Worm (Caenorhabditis elegans) whole organism, L4/young adult: ENCODE data around the gene irld-62.

Experiments
- W03F9.2 ChIP-seq: fragments of 150-350 bp; optimal IDR thresholded peaks from 2 replicates; lab custom pipeline; 2014; ENCODE audit warnings: missing biosample characterization, missing genetic modification characterization
- dao-5 ChIP-seq: sonication (generic microtip); optimal IDR thresholded peaks from 2 replicates; lab custom pipeline; 2016; ENCODE audit warnings: missing genotype, missing genetic modification characterization, moderate library complexity, missing compliant biosample characterization
- him-1 ChIP-seq: sonication (generic microtip); optimal IDR thresholded peaks from 2 replicates; lab custom pipeline; 2016; ENCODE audit warnings: missing genotype, missing genetic modification reagents, missing genetic modification characterization, missing compliant biosample characterization

DNA sequence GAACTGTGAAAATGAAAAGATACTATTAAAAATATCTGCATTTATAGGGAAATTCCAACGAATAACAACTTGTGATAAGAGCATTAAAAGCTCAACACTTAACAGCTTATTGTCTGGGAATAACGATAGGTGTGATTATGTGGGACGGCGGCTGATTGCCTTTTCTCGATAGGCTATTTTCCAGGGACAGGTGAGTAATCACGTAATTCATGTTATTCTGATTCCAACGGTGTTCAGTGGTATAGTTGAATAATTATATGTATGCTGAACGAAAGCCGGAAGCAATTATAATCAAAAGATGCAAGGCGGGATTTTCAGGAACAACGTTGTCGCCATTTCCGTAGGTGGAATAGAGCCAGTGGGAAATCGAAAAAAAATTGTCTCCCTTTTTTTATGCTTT, 34.0 kb upstream of the irld-62 start, which contains the start of gene srw-17:
- no peak for TF ChIP-seq dao-5 (tag; lab: Kevin White, UChicago)
- no peak for TF ChIP-seq him-1
- TF ChIP-seq W03F9.2 (tag; lab: Kevin White, UChicago) = no peak
